Worm (Caenorhabditis elegans) whole organism, late embryonic: ENCODE measurements around the gene clc-23.

Source experiments
- F13H6.1 ChIP-seq: sonication (generic microtip); optimal IDR thresholded peaks from 2 replicates; lab custom pipeline; 2016; ENCODE audit warnings: missing genetic modification characterization, missing compliant biosample characterization
- ceh-30 ChIP-seq: fragments of 150-350 bp; optimal IDR thresholded peaks from 2 replicates; lab custom pipeline; 2014; ENCODE audit warnings: missing biosample characterization, missing genetic modification characterization
- ceh-9 ChIP-seq: sonication (generic microtip); optimal IDR thresholded peaks from 2 replicates; lab custom pipeline; 2016; ENCODE audit warnings: mild to moderate bottlenecking, missing genetic modification characterization, inconsistent platforms, missing compliant biosample characterization
- pha-4 ChIP-seq: fragments of 150-350 bp; optimal IDR thresholded peaks from 2 replicates; lab custom pipeline; 2018; ENCODE audit warnings: missing biosample characterization, missing genetic modification reagents, missing genetic modification characterization
- rnt-1 ChIP-seq: sonication (generic microtip); optimal IDR thresholded peaks from 2 replicates; lab custom pipeline; 2016; ENCODE audit warnings: missing genetic modification characterization, missing compliant biosample characterization

- no peak for TF ChIP-seq F13H6.1 (tag; lab: Kevin White, UChicago)
- TF ChIP-seq ceh-9: no peak
- TF ChIP-seq pha-4 (tag; lab: Kevin White, UChicago): no peak
- TF ChIP-seq ceh-30 (tag; lab: Kevin White, UChicago): no peak
- no peak for TF ChIP-seq rnt-1 (tag; lab: Kevin White, UChicago)
Observed at ce11 chrIII:1054096-1054495, 33.3 kb downstream of the clc-23 start.
